Worm (Caenorhabditis elegans): Measurements from ENCODE around the gene C50A2.7.

C50A2.7 gene

ce11 chrIV:1126490-1126889 is 36.7 kb upstream of the C50A2.7 start, which contains the start of gene perm-2:
perm-2 (plus strand) TSS chrIV:1126790.
- no peak for TF ChIP-seq nhr-2 (tag; optimal IDR thresholded peaks at IDR 0.05)
- no peak for TF ChIP-seq elt-3 (tag; optimal IDR thresholded peaks at IDR 0.05)
- TF ChIP-seq mep-1 (tag; optimal IDR thresholded peaks at IDR 0.05), result no peak
- TF ChIP-seq unc-120 (tag; optimal IDR thresholded peaks at IDR 0.05; ENCODE audit: poor library complexity, severe bottlenecking), result no peak
- TF ChIP-seq ham-2 (GFP tag; optimal IDR thresholded peaks at IDR 0.05), result no peak
- no peak for TF ChIP-seq sem-2 (GFP tag; optimal IDR thresholded peaks at IDR 0.05)
- TF ChIP-seq bed-3 (GFP tag; optimal IDR thresholded peaks at IDR 0.05), result no peak
- no peak for TF ChIP-seq unc-62 (GFP tag; optimal IDR thresholded peaks at IDR 0.05)
- no peak for TF ChIP-seq pha-4 (tag; optimal IDR thresholded peaks at IDR 0.05)

ce11 chrIV:1127852-1128251 is 35.4 kb upstream of the C50A2.7 start:
- TF ChIP-seq mls-2 (tag; optimal IDR thresholded peaks at IDR 0.05), result no peak
- TF ChIP-seq unc-120 (tag; optimal IDR thresholded peaks at IDR 0.05; ENCODE audit: poor library complexity, severe bottlenecking), result no peak
- TF ChIP-seq flh-1 (GFP tag; optimal IDR thresholded peaks at IDR 0.05), result no peak
- no peak for TF ChIP-seq ceh-43 (GFP tag; optimal IDR thresholded peaks at IDR 0.05)
- no peak for TF ChIP-seq nhr-237 (tag; optimal IDR thresholded peaks at IDR 0.05)
- no peak for TF ChIP-seq nhr-28 (tag; optimal IDR thresholded peaks at IDR 0.05)
- TF ChIP-seq sptf-1 (tag; optimal IDR thresholded peaks at IDR 0.05), result no peak
- TF ChIP-seq blmp-1 (tag; optimal IDR thresholded peaks at IDR 0.05), result no peak
- TF ChIP-seq sem-2 (GFP tag; optimal IDR thresholded peaks at IDR 0.05), result no peak
- TF ChIP-seq lin-32 (GFP tag; optimal IDR thresholded peaks at IDR 0.05), result no peak
- no peak for TF ChIP-seq mep-1 (tag; optimal IDR thresholded peaks at IDR 0.05)

- TF ChIP-seq snpc-4 (tag; optimal IDR thresholded peaks at IDR 0.05) (no peak), ceh-43 (GFP tag; optimal IDR thresholded peaks at IDR 0.05) (no peak), unc-120 (tag; optimal IDR thresholded peaks at IDR 0.05; ENCODE audit: poor library complexity, severe bottlenecking) (no peak), nhr-76 (tag; optimal IDR thresholded peaks at IDR 0.05) (no peak), tbx-8 (GFP tag; optimal IDR thresholded peaks at IDR 0.05) (no peak), flh-1 (GFP tag; optimal IDR thresholded peaks at IDR 0.05) (no peak), blmp-1 (tag; optimal IDR thresholded peaks at IDR 0.05) (no peak), nhr-28 (tag; optimal IDR thresholded peaks at IDR 0.05) (no peak), unc-39 (tag; optimal IDR thresholded peaks at IDR 0.05) (no peak), ceh-83 (GFP tag; optimal IDR thresholded peaks at IDR 0.05) (no peak)
These were observed 26.6 kb upstream of the C50A2.7 start, which contains the start of gene C44B12.6 for ce11 chrIV:1136658-1137057. C44B12.6 (minus strand) TSS chrIV:1136758.

- TF ChIP-seq unc-120 (tag; optimal IDR thresholded peaks at IDR 0.05; ENCODE audit: poor library complexity, severe bottlenecking) (no peak), nhr-28 (tag; optimal IDR thresholded peaks at IDR 0.05) (no peak), zip-8 (tag; optimal IDR thresholded peaks at IDR 0.05) (no peak), drap-1 (GFP tag; optimal IDR thresholded peaks at IDR 0.05) (no peak), ztf-11 (tag; optimal IDR thresholded peaks at IDR 0.05) (no peak), M03D4.4 (tag; optimal IDR thresholded peaks at IDR 0.05) (no peak), ceh-83 (GFP tag; optimal IDR thresholded peaks at IDR 0.05) (no peak), snpc-4 (tag; optimal IDR thresholded peaks at IDR 0.05) (no peak), ceh-39 (tag; optimal IDR thresholded peaks at IDR 0.05) (no peak)
These were observed 15.6 kb upstream of the C50A2.7 start for ce11 chrIV:1147594-1147993.

ce11 chrIV:1148425-1149151 is 14.6 kb upstream of the C50A2.7 start:
- TF ChIP-seq mab-5 (tag; optimal IDR thresholded peaks at IDR 0.05) (no peak), drap-1 (GFP tag; optimal IDR thresholded peaks at IDR 0.05) (no peak), nhr-2 (tag; optimal IDR thresholded peaks at IDR 0.05) (no peak), cnd-1 (tag; optimal IDR thresholded peaks at IDR 0.05) (no peak), mep-1 (tag; optimal IDR thresholded peaks at IDR 0.05) (no peak)

- no peak for TF ChIP-seq mab-5 (tag; optimal IDR thresholded peaks at IDR 0.05)
- no peak for TF ChIP-seq zip-8 (tag; optimal IDR thresholded peaks at IDR 0.05)
- no peak for TF ChIP-seq blmp-1 (tag; optimal IDR thresholded peaks at IDR 0.05)
- TF ChIP-seq tbx-8 (GFP tag; optimal IDR thresholded peaks at IDR 0.05), result no peak
- TF ChIP-seq nhr-12 (tag; optimal IDR thresholded peaks at IDR 0.05), result no peak
- no peak for TF ChIP-seq lin-32 (GFP tag; optimal IDR thresholded peaks at IDR 0.05)
- TF ChIP-seq mep-1 (tag; optimal IDR thresholded peaks at IDR 0.05), result no peak
- TF ChIP-seq nhr-28 (tag; optimal IDR thresholded peaks at IDR 0.05), result no peak
- no peak for TF ChIP-seq ceh-83 (GFP tag; optimal IDR thresholded peaks at IDR 0.05)
- no peak for TF ChIP-seq pha-4 (tag; optimal IDR thresholded peaks at IDR 0.05)
- no peak for TF ChIP-seq ceh-43 (GFP tag; optimal IDR thresholded peaks at IDR 0.05)
These were observed 8.0 kb upstream of the C50A2.7 start for ce11 chrIV:1155206-1155605.
